Worm (Caenorhabditis elegans) whole organism, L1 larva: ENCODE measurements around the gene grl-10.

Source experiments
- C04F5.9 ChIP-seq: sonication (generic microtip); optimal IDR thresholded peaks from 2 replicates; lab custom pipeline; 2016; ENCODE audit warnings: missing genetic modification characterization, missing compliant biosample characterization
- C16A3.4 ChIP-seq: fragments of 150-350 bp; optimal IDR thresholded peaks from 2 replicates; lab custom pipeline; 2014; ENCODE audit warnings: missing biosample characterization, missing genetic modification characterization
- C34B4.2 ChIP-seq: sonication (generic microtip); optimal IDR thresholded peaks from 2 replicates; lab custom pipeline; 2017; ENCODE audit warnings: mild to moderate bottlenecking, missing genetic modification characterization, missing compliant biosample characterization
- aha-1 ChIP-seq: fragments of 150-350 bp; optimal IDR thresholded peaks from 2 replicates; lab custom pipeline; 2014; ENCODE audit warnings: missing biosample characterization, missing genetic modification characterization
- aly-2 ChIP-seq: fragments of 150-350 bp; optimal IDR thresholded peaks from 2 replicates; lab custom pipeline; 2014; ENCODE audit warnings: missing biosample characterization, missing genetic modification characterization
- ama-1 ChIP-seq: fragments of 150-350 bp; optimal IDR thresholded peaks from 2 replicates; lab custom pipeline; 2014
- ceh-63 ChIP-seq: fragments of 200-800 bp; sonication (Bioruptor generic); optimal IDR thresholded peaks from 2 replicates; lab custom pipeline; 2018; ENCODE audit warnings: mild to moderate bottlenecking, missing genetic modification characterization, missing compliant biosample characterization
- ceh-82 ChIP-seq, 3 experiments: fragments of 150-350 bp in 1 of 3; sonication (generic microtip) in 2 of 3; optimal IDR thresholded peaks; 2 replicates each; lab custom pipeline; 2014 to 2017; ENCODE audit warnings: missing biosample characterization in 3 of 3, missing genetic modification characterization in 3 of 3
- dsc-1 ChIP-seq: sonication (generic microtip); optimal IDR thresholded peaks from 2 replicates; lab custom pipeline; 2016; ENCODE audit warnings: mild to moderate bottlenecking, missing genetic modification characterization, missing compliant biosample characterization
- efl-1 ChIP-seq, 4 experiments: fragments of 150-350 bp; optimal IDR thresholded peaks in 3 of 4; peaks in 1 of 4; 1 replicate in 1 of 4; 2 replicates in 3 of 4; lab custom pipeline; 2014; ENCODE audit warnings: missing biosample characterization in 2 of 4, missing genetic modification characterization in 2 of 4, missing genetic modification reagents in 2 of 4
- efl-3 ChIP-seq: fragments of 200-800 bp; sonication (Bioruptor generic); optimal IDR thresholded peaks from 2 replicates; lab custom pipeline; 2018; ENCODE audit warnings: mild to moderate bottlenecking, missing genetic modification characterization, missing compliant biosample characterization
- elt-2 ChIP-seq: sonication (generic microtip); optimal IDR thresholded peaks from 2 replicates; lab custom pipeline; 2016; ENCODE audit warnings: missing genetic modification characterization, mild to moderate bottlenecking, inconsistent platforms, missing compliant biosample characterization, missing genetic modification reagents
- ets-5 ChIP-seq: fragments of 200-800 bp; sonication (Bioruptor generic); IDR thresholded peaks from 2 replicates; pipeline ENCODE4 v1.3.6; 2022; ENCODE audit warnings: missing genetic modification characterization, missing compliant biosample characterization
- fkh-10 ChIP-seq: sonication (generic microtip); optimal IDR thresholded peaks from 2 replicates; lab custom pipeline; 2017; ENCODE audit warnings: missing biosample characterization, missing genetic modification reagents, missing genetic modification characterization
- fkh-8 ChIP-seq: sonication (generic microtip); optimal IDR thresholded peaks from 2 replicates; lab custom pipeline; 2016; ENCODE audit warnings: mild to moderate bottlenecking, missing genetic modification characterization, missing compliant biosample characterization
- fos-1 ChIP-seq: fragments of 150-350 bp; optimal IDR thresholded peaks from 2 replicates; lab custom pipeline; 2014; ENCODE audit warnings: missing biosample characterization, missing genetic modification characterization
- hlh-17 ChIP-seq: fragments of 200-800 bp; sonication (Bioruptor generic); optimal IDR thresholded peaks from 2 replicates; lab custom pipeline; 2018; ENCODE audit warnings: missing genetic modification characterization, mild to moderate bottlenecking, missing compliant biosample characterization, moderate library complexity, borderline replicate concordance
- hlh-4 ChIP-seq: sonication (generic microtip); optimal IDR thresholded peaks from 2 replicates; lab custom pipeline; 2016; ENCODE audit warnings: mild to moderate bottlenecking, missing genetic modification characterization, missing compliant biosample characterization
- irx-1 ChIP-seq: sonication (generic microtip); optimal IDR thresholded peaks from 2 replicates; lab custom pipeline; 2016; ENCODE audit warnings: missing genetic modification characterization, missing compliant biosample characterization
- lin-13 ChIP-seq: fragments of 150-350 bp; optimal IDR thresholded peaks from 2 replicates; lab custom pipeline; 2014; ENCODE audit warnings: missing biosample characterization, missing genetic modification reagents, missing genetic modification characterization
- lin-14 ChIP-seq: fragments of 200-800 bp; sonication (Bioruptor generic); optimal IDR thresholded peaks from 2 replicates; lab custom pipeline; 2018; ENCODE audit warnings: mild to moderate bottlenecking, missing genetic modification characterization, moderate library complexity, missing compliant biosample characterization
- lin-15B ChIP-seq: fragments of 150-350 bp; sonication (generic microtip); optimal IDR thresholded peaks from 3 replicates; lab custom pipeline; 2014; ENCODE audit warnings: missing biosample characterization, missing genetic modification characterization
- lin-35 ChIP-seq, 2 experiments: fragments of 150-350 bp; optimal IDR thresholded peaks; 2 replicates each; lab custom pipeline; 2014; ENCODE audit warnings: missing biosample characterization in 2 of 2, missing genetic modification characterization in 2 of 2, missing genetic modification reagents in 2 of 2
- lin-39 ChIP-seq: fragments of 150-350 bp; optimal IDR thresholded peaks from 2 replicates; lab custom pipeline; 2014; ENCODE audit warnings: missing biosample characterization, missing genetic modification reagents, missing genetic modification characterization
- lir-3 ChIP-seq: sonication (generic microtip); optimal IDR thresholded peaks from 2 replicates; lab custom pipeline; 2016; ENCODE audit warnings: mild to moderate bottlenecking, missing genetic modification characterization, moderate library complexity, missing compliant biosample characterization; ENCODE audit not compliant: poor library complexity
- lsy-2 ChIP-seq, 2 experiments: fragments of 150-350 bp; optimal IDR thresholded peaks; 2 replicates each; lab custom pipeline; 2014; ENCODE audit warnings: missing biosample characterization in 2 of 2, missing genetic modification characterization in 2 of 2
- mef-2 ChIP-seq: fragments of 150-350 bp; optimal IDR thresholded peaks from 2 replicates; lab custom pipeline; 2014; ENCODE audit warnings: missing biosample characterization, missing genetic modification characterization
- mep-1 ChIP-seq: fragments of 150-350 bp; optimal IDR thresholded peaks from 2 replicates; lab custom pipeline; 2014; ENCODE audit warnings: missing biosample characterization, missing genetic modification characterization
- nhr-12 ChIP-seq: sonication (generic microtip); optimal IDR thresholded peaks from 2 replicates; lab custom pipeline; 2017; ENCODE audit warnings: missing biosample characterization, missing genetic modification characterization
- nhr-20 ChIP-seq: sonication (generic microtip); optimal IDR thresholded peaks from 2 replicates; lab custom pipeline; 2016; ENCODE audit warnings: mild to moderate bottlenecking, missing genetic modification characterization, missing compliant biosample characterization
- nhr-237 ChIP-seq: fragments of 150-350 bp; optimal IDR thresholded peaks from 2 replicates; lab custom pipeline; 2014; ENCODE audit warnings: missing biosample characterization, missing genetic modification characterization
- nhr-28 ChIP-seq: fragments of 150-350 bp; optimal IDR thresholded peaks from 2 replicates; lab custom pipeline; 2014; ENCODE audit warnings: missing biosample characterization, missing genetic modification characterization
- nhr-47 ChIP-seq: sonication (generic microtip); optimal IDR thresholded peaks from 2 replicates; lab custom pipeline; 2016; ENCODE audit warnings: mild to moderate bottlenecking, missing genetic modification characterization, moderate library complexity, missing compliant biosample characterization
- nhr-71 ChIP-seq: sonication (generic microtip); optimal IDR thresholded peaks from 2 replicates; lab custom pipeline; 2016; ENCODE audit warnings: mild to moderate bottlenecking, missing genetic modification characterization, moderate library complexity, missing compliant biosample characterization
- nhr-76 ChIP-seq: sonication (generic microtip); optimal IDR thresholded peaks from 2 replicates; lab custom pipeline; 2017; ENCODE audit warnings: missing biosample characterization, missing genetic modification characterization
- nhr-77 ChIP-seq: fragments of 150-350 bp; optimal IDR thresholded peaks from 2 replicates; lab custom pipeline; 2014; ENCODE audit warnings: missing biosample characterization, missing genetic modification characterization
- nhr-84 ChIP-seq: sonication (generic microtip); optimal IDR thresholded peaks from 2 replicates; lab custom pipeline; 2017; ENCODE audit warnings: missing biosample characterization, missing genetic modification characterization
- nhr-85 ChIP-seq: sonication (generic microtip); peaks from one replicate; lab custom pipeline; 2016; ENCODE audit warnings: missing genetic modification characterization, inconsistent platforms, missing compliant biosample characterization
- skn-1 ChIP-seq: fragments of 150-350 bp; optimal IDR thresholded peaks from 2 replicates; lab custom pipeline; 2014; ENCODE audit warnings: missing biosample characterization, missing genetic modification characterization
- snpc-4 ChIP-seq: fragments of 150-350 bp; optimal IDR thresholded peaks from 2 replicates; lab custom pipeline; 2014; ENCODE audit warnings: missing biosample characterization, missing genetic modification characterization
- snu-23 ChIP-seq: sonication (generic microtip); optimal IDR thresholded peaks from 2 replicates; lab custom pipeline; 2016; ENCODE audit warnings: missing genetic modification characterization, missing compliant biosample characterization
- sox-4 ChIP-seq: sonication (generic microtip); optimal IDR thresholded peaks from 2 replicates; lab custom pipeline; 2016; ENCODE audit warnings: missing genetic modification characterization, missing compliant biosample characterization
- sptf-1 ChIP-seq: fragments of 150-350 bp; optimal IDR thresholded peaks from 2 replicates; lab custom pipeline; 2014; ENCODE audit warnings: missing biosample characterization, missing genetic modification characterization
- sup-37 ChIP-seq: fragments of 200-800 bp; sonication (Bioruptor generic); optimal IDR thresholded peaks from 2 replicates; lab custom pipeline; 2018; ENCODE audit warnings: mild to moderate bottlenecking, missing genetic modification characterization, missing compliant biosample characterization
- swsn-7 ChIP-seq: sonication (generic microtip); optimal IDR thresholded peaks from 2 replicates; lab custom pipeline; 2016; ENCODE audit warnings: missing genetic modification characterization, missing compliant biosample characterization
- tbx-2 ChIP-seq: sonication (generic microtip); optimal IDR thresholded peaks from 2 replicates; lab custom pipeline; 2016; ENCODE audit warnings: missing genetic modification characterization, missing compliant biosample characterization
- unc-62 ChIP-seq: fragments of 150-350 bp; optimal IDR thresholded peaks from 2 replicates; lab custom pipeline; 2014; ENCODE audit warnings: missing biosample characterization, missing genetic modification reagents, missing genetic modification characterization
- unc-86 ChIP-seq: sonication (generic microtip); optimal IDR thresholded peaks from 2 replicates; lab custom pipeline; 2016; ENCODE audit warnings: missing genetic modification characterization, missing compliant biosample characterization
- unc-98 ChIP-seq: fragments of 200-800 bp; sonication (Bioruptor generic); IDR thresholded peaks from 2 replicates; pipeline ENCODE4 v1.3.6; 2022; ENCODE audit warnings: missing genetic modification characterization, missing compliant biosample characterization
- xbp-1 ChIP-seq: sonication (generic microtip); optimal IDR thresholded peaks from 2 replicates; lab custom pipeline; 2016; ENCODE audit warnings: missing genetic modification characterization, missing compliant biosample characterization
- zag-1 ChIP-seq: fragments of 150-350 bp; optimal IDR thresholded peaks from 2 replicates; lab custom pipeline; 2014; ENCODE audit warnings: missing biosample characterization, missing genetic modification characterization
- ztf-11 ChIP-seq, 2 experiments: sonication (generic microtip); optimal IDR thresholded peaks; 2 replicates each; lab custom pipeline; 2016 to 2017; ENCODE audit warnings: missing genetic modification characterization in 2 of 2, missing biosample characterization in 1 of 2, missing compliant biosample characterization in 1 of 2
- ztf-4 ChIP-seq: fragments of 150-350 bp; optimal IDR thresholded peaks from 2 replicates; lab custom pipeline; 2014; ENCODE audit warnings: missing biosample characterization, missing genetic modification characterization

Gene grl-10

DNA sequence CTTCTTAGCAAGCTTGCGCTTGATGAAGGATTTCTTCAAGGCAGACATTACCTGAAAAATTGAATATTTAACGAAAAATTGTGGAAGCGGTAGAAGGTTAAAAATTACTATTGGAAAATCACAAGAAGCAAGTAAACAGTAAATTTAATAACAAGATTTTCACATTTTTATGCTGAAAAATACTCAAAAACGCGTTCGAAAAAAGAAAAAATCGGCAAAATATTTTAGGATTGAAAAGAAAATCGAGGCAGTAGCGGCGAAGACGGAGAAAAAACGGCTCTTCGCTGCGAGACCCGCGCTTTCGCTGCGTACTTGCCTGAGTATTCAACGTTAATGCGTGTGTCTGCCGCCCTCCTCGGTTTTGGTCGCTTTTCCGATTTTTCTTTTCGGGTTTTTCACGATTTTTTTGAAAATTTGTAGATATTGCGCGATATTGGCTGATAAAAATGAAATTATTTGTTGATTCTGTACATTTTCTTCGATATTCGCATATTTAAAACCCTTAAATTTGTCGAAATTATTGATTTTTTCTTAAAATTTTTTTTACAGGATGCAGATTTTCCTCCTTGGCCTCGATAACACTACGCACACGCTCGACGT lies 1.8 kb downstream of the grl-10 start, which contains the start of the genes rpl-39 and rps-30 (continued):
- TF ChIP-seq xbp-1 (tag; lab: Kevin White, UChicago) (peak; percentile 82), fos-1 (tag; lab: Kevin White, UChicago) (peak; percentile 57), lin-13 (GFP tag; lab: Kevin White, UChicago) (peak; percentile 88), zag-1 (tag; lab: Kevin White, UChicago) (peak; percentile 30), nhr-20 (tag; lab: Kevin White, UChicago) (peak; percentile 88), nhr-28 (tag; lab: Kevin White, UChicago) (no peak), lin-15B (tag; lab: Kevin White, UChicago) (peak; percentile 79), unc-86 (tag; lab: Kevin White, UChicago) (peak; percentile 60), aly-2 (tag; lab: Kevin White, UChicago) (peak; percentile 45), snu-23 (peak; percentile 91), nhr-85 (tag; lab: Kevin White, UChicago) (peak; percentile 87), ets-5 (GFP tag; lab: Robert Waterston, UW) (no peak), nhr-71 (tag; lab: Kevin White, UChicago) (peak; percentile 91), efl-1 (optimal IDR thresholded peaks at IDR 0.05; lab: Kevin White, UChicago) (peak; percentile 83 to 91), efl-1 (GFP tag; optimal IDR thresholded peaks at IDR 0.05 in 1 of 2; lab: Kevin White, UChicago) (peak; percentile 77 to 97), nhr-84 (tag; lab: Kevin White, UChicago) (no peak), C16A3.4 (tag; lab: Kevin White, UChicago) (peak; percentile 84), hlh-17 (no peak), nhr-77 (tag; lab: Kevin White, UChicago) (peak; percentile 62), snpc-4 (tag; lab: Kevin White, UChicago) (peak; percentile 63), elt-2 (tag; lab: Kevin White, UChicago) (no peak), unc-62 (GFP tag; lab: Kevin White, UChicago) (no peak), ztf-4 (tag; lab: Kevin White, UChicago) (peak; percentile 23), mef-2 (peak; percentile 38), sptf-1 (tag; lab: Kevin White, UChicago) (no peak), C34B4.2 (tag; lab: Kevin White, UChicago) (no peak), fkh-8 (peak; percentile 85), C04F5.9 (no peak), tbx-2 (tag; lab: Kevin White, UChicago) (peak; percentile 78), aha-1 (peak; percentile 24), nhr-237 (peak; percentile 17), unc-98 (GFP tag; lab: Robert Waterston, UW) (0 out of 2 replicates have a peak, but pooled peaks have one; percentile 31), irx-1 (tag; lab: Kevin White, UChicago) (peak; percentile 41), sup-37 (GFP tag; lab: Kevin White, UChicago) (peak; percentile 11), mep-1 (tag; lab: Kevin White, UChicago) (peak; percentile 90), efl-3 (GFP tag; lab: Kevin White, UChicago) (no peak), fkh-10 (peak; percentile 46), dsc-1 (tag; lab: Kevin White, UChicago) (peak; percentile 54), nhr-12 (no peak), ceh-63 (GFP tag; lab: Kevin White, UChicago) (no peak), lin-14 (GFP tag; lab: Kevin White, UChicago) (peak; percentile 88), nhr-47 (peak; percentile 86), lin-35 (GFP tag; optimal IDR thresholded peaks at IDR 0.05; lab: Kevin White, UChicago) (peak; percentile 82 to 90), swsn-7 (tag; lab: Kevin White, UChicago) (peak; percentile 79), sox-4 (tag; lab: Kevin White, UChicago) (no peak), hlh-4 (tag; lab: Kevin White, UChicago) (no peak), lir-3 (tag; lab: Kevin White, UChicago) (no peak), lsy-2 (tag; optimal IDR thresholded peaks at IDR 0.05; lab: Kevin White, UChicago) (peak; percentile 87 to 93), nhr-76 (tag; lab: Kevin White, UChicago) (no peak), lin-39 (tag; lab: Kevin White, UChicago) (peak; percentile 39), ztf-11 (tag; optimal IDR thresholded peaks at IDR 0.05; lab: Kevin White, UChicago) (no peak), ama-1 (lab: Kevin White, UChicago) (peak; percentile 39), skn-1 (tag; lab: Kevin White, UChicago) (peak; percentile 89), ceh-82 (tag; optimal IDR thresholded peaks at IDR 0.05; lab: Kevin White, UChicago) (peak; percentile 84 to 94 (median 84))
